Worm (Caenorhabditis elegans) whole organism, L1 larva: Measurements from ENCODE around the gene ttm-2.

ENCODE experiments used
- lin-13 ChIP-seq: fragments of 150-350 bp; optimal IDR thresholded peaks from 2 replicates; lab custom pipeline; 2014; ENCODE audit warnings: missing biosample characterization, missing genetic modification reagents, missing genetic modification characterization
- nhr-11 ChIP-seq: fragments of 150-350 bp; optimal IDR thresholded peaks from 2 replicates; lab custom pipeline; 2014; ENCODE audit warnings: missing biosample characterization, missing genetic modification characterization

- TF ChIP-seq lin-13 (GFP tag; lab: Kevin White, UChicago), result no peak
- no peak for TF ChIP-seq nhr-11
These were observed 28.8 kb downstream of the ttm-2 start, which contains the start of gene ctsa-1.1 for ce11 chrII:4737348-4737747.
